Worm (Caenorhabditis elegans) whole organism, L4/young adult: Measurements from ENCODE around the gene Y39F10A.1.

Experiments used
- W03F9.2 ChIP-seq: fragments of 150-350 bp; optimal IDR thresholded peaks from 2 replicates; lab custom pipeline; 2014; ENCODE audit warnings: missing biosample characterization, missing genetic modification characterization
- dao-5 ChIP-seq: sonication (generic microtip); optimal IDR thresholded peaks from 2 replicates; lab custom pipeline; 2016; ENCODE audit warnings: missing genotype, missing genetic modification characterization, moderate library complexity, missing compliant biosample characterization
- him-1 ChIP-seq: sonication (generic microtip); optimal IDR thresholded peaks from 2 replicates; lab custom pipeline; 2016; ENCODE audit warnings: missing genotype, missing genetic modification reagents, missing genetic modification characterization, missing compliant biosample characterization

Gene Y39F10A.1

ce11 chrII:769250-769649 is 5.9 kb upstream of the Y39F10A.1 start:
- TF ChIP-seq him-1 (tag; lab: Kevin White, UChicago) (no peak), dao-5 (tag; lab: Kevin White, UChicago) (no peak), W03F9.2 (tag; lab: Kevin White, UChicago) (no peak)

DNA sequence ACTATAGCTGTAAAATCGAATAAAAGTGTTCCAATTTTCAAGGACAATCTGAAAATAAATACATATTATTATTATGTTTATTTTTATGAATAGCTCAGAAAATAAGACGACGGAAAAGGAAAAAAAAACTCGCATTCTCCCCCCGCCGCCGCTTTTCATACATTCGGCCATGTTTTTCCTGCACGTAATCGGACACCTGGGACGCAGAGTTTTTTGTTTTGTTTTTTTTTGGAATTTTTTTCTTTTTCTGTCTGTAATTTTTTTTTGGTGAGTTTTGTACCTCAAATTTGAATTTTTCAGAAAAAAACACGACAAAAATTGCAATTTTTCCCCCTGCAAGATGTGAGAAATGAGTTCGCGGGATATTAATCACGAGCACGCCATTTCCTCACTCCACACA is 4.9 kb upstream of the Y39F10A.1 start, which contains the start of gene C08G5.6:
Gene C08G5.6 (plus strand): TSS at position 301 of the 400 bp plus-strand sequence.
- no peak for TF ChIP-seq him-1 (tag; lab: Kevin White, UChicago)
- TF ChIP-seq dao-5 (tag; lab: Kevin White, UChicago): no peak
- no peak for TF ChIP-seq W03F9.2 (tag; lab: Kevin White, UChicago)

DNA sequence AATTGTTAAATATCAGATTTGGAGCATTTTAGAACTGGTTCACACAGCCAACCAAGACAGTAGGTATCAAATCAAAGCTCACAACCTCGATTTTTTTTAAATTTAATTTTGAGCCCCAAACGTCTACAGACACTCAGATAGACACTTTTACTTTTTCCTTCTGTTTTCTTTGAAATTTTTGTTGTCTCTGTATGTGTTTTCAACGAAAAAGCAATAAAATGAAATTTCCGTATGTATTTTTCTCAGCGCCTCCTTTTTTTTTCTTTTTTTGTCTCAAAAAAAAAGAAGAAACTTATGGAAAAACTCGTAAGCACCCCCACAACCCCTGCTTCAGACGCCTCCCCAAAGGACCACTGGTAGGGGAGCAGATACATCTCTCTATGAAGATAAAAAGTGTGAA is 1.3 kb upstream of the Y39F10A.1 start:
- no peak for TF ChIP-seq dao-5 (tag; lab: Kevin White, UChicago)
- TF ChIP-seq W03F9.2 (tag; lab: Kevin White, UChicago): no peak
- no peak for TF ChIP-seq him-1 (tag; lab: Kevin White, UChicago)

- TF ChIP-seq him-1 (tag; lab: Kevin White, UChicago) (no peak), W03F9.2 (tag; lab: Kevin White, UChicago) (no peak), dao-5 (tag; lab: Kevin White, UChicago) (no peak)
Observed at ce11 chrII:782903-783302, 7.8 kb downstream of the Y39F10A.1 start, which contains the start of gene Y39F10A.3. Y39F10A.3 (minus strand) TSS chrII:783003.

DNA sequence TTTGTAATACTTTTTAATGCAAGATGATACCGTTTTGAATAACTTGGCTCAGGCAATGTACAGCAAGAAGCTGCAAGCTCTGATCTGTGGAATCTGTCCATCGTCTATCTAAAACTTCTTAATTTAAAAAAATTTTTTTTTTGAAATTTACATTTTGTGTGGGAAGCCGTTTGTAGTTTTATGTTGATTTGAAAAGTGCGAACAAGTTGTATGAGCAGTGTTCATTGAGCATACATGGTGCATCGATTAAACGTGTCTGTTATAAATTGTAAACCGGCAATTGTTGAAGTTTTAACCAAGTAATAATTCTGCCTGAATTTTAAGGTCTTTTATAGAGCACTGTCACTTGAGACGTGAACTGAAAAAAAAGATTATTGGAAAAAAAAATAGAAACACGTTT is 8.4 kb downstream of the Y39F10A.1 start, which contains the start of gene Y39F10A.6:
Gene Y39F10A.6 (minus strand): TSS at position 101 of the 400 bp plus-strand sequence.
- TF ChIP-seq W03F9.2 (tag; lab: Kevin White, UChicago) (no peak), him-1 (tag; lab: Kevin White, UChicago) (no peak), dao-5 (tag; lab: Kevin White, UChicago) (no peak)

DNA sequence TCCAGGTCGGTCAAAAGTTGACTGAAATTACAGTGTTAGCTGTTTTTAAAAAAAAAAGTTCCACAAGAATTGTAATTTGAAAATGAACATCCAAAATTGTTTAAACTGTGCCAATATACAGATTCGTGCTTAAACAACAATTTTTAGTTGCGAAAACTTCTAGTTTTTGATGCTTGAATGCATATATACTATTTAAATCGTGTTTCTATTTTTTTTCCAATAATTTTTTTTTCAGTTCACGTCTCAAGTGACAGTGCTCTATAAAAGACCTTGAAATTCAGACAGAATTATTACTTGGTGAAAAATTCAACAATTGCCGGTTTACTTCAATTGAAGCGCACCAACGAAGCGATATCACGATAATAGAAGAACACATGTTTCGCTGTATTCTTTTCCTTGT is 11.8 kb downstream of the Y39F10A.1 start, which contains the start of gene F46F5.16:
Gene F46F5.16 (plus strand): TSS at position 301 of the 400 bp plus-strand sequence.
- TF ChIP-seq dao-5 (tag; lab: Kevin White, UChicago): no peak
- no peak for TF ChIP-seq W03F9.2 (tag; lab: Kevin White, UChicago)
- TF ChIP-seq him-1 (tag; lab: Kevin White, UChicago): no peak

DNA sequence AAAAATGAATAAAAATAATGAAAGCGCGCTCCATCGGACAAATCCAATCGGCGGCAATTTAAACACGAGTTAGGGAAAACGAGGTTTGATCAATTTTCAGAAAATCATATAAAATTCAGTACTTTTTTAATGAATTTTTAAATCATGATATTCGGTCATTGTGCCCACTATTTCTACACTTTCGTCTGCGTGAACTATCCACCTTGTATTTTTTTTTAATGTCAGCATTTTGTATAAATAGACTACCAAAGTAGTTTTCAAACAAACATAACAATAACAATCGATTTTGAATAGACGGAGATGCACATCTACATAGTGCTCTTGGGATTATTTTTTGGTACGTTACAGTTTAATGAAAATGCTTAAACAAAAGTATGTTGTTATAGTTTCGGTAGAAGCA is 13.0 kb downstream of the Y39F10A.1 start, which contains the start of gene F46F5.15:
Gene F46F5.15 (plus strand): TSS at position 301 of the 400 bp plus-strand sequence.
- TF ChIP-seq W03F9.2 (tag; lab: Kevin White, UChicago): no peak
- no peak for TF ChIP-seq dao-5 (tag; lab: Kevin White, UChicago)
- TF ChIP-seq him-1 (tag; lab: Kevin White, UChicago): no peak

ce11 chrII:791828-792227 is 16.7 kb downstream of the Y39F10A.1 start, which contains the start of gene F46F5.1:
F46F5.1 (minus strand) TSS chrII:791928.
- TF ChIP-seq dao-5 (tag; lab: Kevin White, UChicago): no peak
- no peak for TF ChIP-seq W03F9.2 (tag; lab: Kevin White, UChicago)

DNA sequence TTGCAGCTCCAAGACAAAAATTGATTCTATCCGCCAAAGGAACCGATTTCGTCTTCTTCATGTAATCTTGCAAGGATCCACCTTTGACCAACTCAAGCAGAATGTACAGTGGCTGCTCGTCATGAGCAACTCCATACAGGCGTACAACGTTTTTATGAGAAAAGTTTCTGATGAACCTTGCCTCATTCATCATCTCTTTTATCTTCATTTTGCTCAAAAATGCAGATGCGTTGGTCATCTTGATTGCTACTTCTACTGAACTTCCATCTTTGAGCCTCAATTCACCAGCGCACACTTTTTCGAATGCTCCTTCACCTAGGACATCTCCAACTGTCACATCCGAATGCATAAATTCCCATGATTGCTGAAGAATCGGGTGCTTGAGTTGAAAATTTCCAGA is 21.8 kb downstream of the Y39F10A.1 start:
- TF ChIP-seq dao-5 (tag; lab: Kevin White, UChicago) (no peak), W03F9.2 (tag; lab: Kevin White, UChicago) (no peak), him-1 (tag; lab: Kevin White, UChicago) (no peak)

ce11 chrII:797445-797844 is 22.3 kb downstream of the Y39F10A.1 start:
- TF ChIP-seq him-1 (tag; lab: Kevin White, UChicago) (no peak), dao-5 (tag; lab: Kevin White, UChicago) (no peak), W03F9.2 (tag; lab: Kevin White, UChicago) (no peak)

DNA sequence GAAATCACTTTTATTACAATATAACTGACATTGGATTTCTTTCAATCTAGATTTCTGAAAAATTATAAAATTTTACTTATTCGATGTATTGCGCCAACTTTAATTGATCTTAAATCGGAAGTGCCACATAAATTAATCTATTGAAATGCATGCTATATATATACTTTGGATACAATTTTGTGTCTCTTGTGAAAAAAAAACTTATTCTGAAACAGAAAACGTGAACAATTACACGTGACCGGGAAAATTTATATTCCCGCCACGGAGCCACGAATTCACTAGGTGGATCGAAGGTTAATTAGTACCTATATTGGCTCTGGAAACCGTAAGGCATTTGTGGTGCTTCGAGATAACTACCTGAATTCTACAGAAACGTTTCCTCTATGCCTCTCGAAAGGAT is 24.6 kb downstream of the Y39F10A.1 start, which contains the start of gene F46F5.14:
Gene F46F5.14 (plus strand): TSS at position 301 of the 400 bp plus-strand sequence.
- TF ChIP-seq dao-5 (tag; lab: Kevin White, UChicago) (no peak), him-1 (tag; lab: Kevin White, UChicago) (no peak), W03F9.2 (tag; lab: Kevin White, UChicago) (no peak)

- TF ChIP-seq W03F9.2 (tag; lab: Kevin White, UChicago) (no peak), him-1 (tag; lab: Kevin White, UChicago) (no peak), dao-5 (tag; lab: Kevin White, UChicago) (no peak)
Observed at ce11 chrII:803009-803408, 27.9 kb downstream of the Y39F10A.1 start, which contains the start of gene F46F5.13. F46F5.13 (plus strand) TSS chrII:803309.

DNA sequence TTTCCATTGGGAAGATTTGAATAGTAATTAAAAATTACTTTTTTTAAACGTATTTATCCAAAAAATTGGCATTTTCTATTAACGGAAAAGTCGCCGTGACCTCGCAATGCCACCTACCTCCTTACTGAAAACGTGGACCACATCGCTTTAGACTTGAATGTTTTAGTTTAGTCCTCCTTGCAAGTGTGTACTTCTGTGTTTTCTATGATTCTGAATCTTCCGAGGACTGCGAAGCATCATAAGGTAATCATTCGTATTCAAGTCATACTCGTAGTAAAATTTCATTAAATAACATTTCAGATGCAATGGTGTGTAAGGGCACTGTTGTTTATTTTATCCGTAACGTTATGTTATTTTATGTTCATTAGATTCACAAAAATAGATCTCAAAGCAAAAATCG is 33.3 kb downstream of the Y39F10A.1 start, which contains the start of gene F46F5.11:
Gene F46F5.11 (plus strand): TSS at position 301 of the 400 bp plus-strand sequence.
- no peak for TF ChIP-seq dao-5 (tag; lab: Kevin White, UChicago)
- TF ChIP-seq W03F9.2 (tag; lab: Kevin White, UChicago): no peak
- TF ChIP-seq him-1 (tag; lab: Kevin White, UChicago): no peak

DNA sequence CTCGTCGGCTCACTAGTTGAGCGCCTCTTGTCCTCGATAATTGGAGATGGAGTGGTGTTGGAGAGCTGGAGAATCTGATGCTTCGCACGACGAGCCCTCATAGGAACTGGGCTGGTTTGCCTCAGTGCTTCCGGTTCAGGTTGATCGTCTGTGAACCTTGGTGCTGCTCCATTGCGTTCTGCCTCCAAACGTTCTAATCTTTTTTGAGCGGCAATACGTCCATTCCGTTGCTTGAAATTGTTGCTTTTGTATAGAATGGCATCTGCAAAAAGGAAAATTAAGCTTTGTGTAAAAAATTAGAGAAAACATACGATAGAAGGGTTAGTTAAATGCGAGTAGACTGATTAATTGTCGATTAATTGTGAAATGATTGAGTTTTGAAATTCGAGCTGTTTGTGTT is 37.8 kb downstream of the Y39F10A.1 start, which contains the start of gene F46F5.5:
Gene F46F5.5 (minus strand): TSS at position 101 of the 400 bp plus-strand sequence.
- TF ChIP-seq dao-5 (tag; lab: Kevin White, UChicago): no peak
- no peak for TF ChIP-seq W03F9.2 (tag; lab: Kevin White, UChicago)
- TF ChIP-seq him-1 (tag; lab: Kevin White, UChicago): no peak
